Worm (Caenorhabditis elegans) whole organism, dauer: ENCODE measurements around the gene F33D4.6.

Experiments used
- unc-62 ChIP-seq: sonication (generic microtip); optimal IDR thresholded peaks from 2 replicates; lab custom pipeline; 2017; ENCODE audit warnings: missing biosample characterization, missing genetic modification reagents, missing genetic modification characterization

F33D4.6 gene

DNA sequence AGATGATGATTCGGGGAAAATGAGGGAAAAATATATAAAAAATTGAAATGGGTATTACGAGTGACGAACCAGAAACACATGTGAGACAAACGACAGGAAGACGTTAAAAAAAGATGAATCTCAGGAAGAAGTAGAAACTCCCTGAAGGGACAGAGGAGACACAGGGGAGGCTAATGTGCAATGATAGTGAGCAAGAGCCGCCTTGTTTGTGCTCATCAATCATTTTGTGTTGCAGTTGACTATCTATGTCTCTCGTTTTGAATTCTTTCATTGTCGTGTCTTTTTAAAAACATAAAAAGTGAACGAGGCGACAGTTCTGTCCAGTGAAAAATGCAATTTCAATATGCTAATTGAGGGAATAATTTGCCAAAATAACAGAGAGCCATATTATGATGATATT, 7.1 kb upstream of the F33D4.6 start:
- TF ChIP-seq unc-62 = no peak

DNA sequence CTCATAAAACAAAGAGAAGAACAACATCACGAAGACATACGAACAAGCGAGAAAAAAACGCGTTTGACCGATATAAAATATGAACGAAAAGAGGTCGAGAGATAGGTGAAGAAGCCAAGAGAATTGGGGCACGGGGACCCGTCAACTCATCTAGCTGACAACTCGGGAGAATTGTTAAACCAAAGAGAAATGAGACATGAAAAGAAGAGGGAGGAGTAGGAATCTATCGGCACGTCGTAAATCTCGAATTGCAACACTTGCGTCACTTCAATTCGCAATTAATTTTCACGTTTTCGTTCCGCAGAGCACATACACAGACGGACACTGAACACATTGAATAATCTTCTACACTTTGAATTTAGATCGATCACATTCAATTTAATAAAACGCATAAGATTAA, 5.7 kb upstream of the F33D4.6 start:
- TF ChIP-seq unc-62 = no peak

DNA sequence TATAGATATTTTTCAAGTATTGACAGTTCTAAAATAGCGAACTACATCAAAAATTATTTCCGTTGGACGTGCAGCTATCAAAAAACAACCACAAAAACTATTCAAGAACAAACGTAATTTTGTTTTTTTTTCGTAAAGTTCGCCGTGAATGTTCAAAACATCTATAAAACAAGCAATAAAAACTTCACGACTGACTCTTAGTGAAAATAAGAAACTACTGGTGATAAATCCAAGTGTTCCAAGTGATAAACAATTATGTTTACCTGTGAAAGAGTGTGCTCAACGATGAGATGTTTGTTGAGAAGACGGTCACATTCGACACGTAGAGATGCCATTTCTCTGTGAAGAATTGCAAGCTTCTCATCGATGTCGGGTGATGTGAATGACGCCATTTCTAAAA, 5.0 kb upstream of the F33D4.6 start, which contains the start of gene C50F7.6:
Gene C50F7.6 (minus strand): TSS at position 394 of the 400 bp plus-strand sequence.
- TF ChIP-seq unc-62 = no peak

DNA sequence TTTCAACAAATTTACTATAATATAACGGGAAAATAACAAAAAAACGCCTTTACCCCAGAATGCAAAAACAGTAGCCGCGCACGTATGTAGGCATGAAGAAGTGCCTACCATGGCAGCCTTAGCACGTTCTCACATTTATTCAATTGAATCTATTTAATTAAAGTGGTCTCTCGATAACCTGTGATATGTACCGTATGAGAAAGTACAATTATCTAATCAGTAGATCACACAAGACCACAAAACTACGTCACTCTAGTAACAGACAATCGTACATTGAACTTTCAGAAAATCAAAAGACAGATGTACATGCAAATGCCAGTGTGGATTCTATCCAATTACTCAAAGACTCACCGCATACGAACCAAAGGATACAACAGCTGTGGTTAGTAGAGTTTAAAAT, 5.6 kb downstream of the F33D4.6 start:
- no peak for TF ChIP-seq unc-62

DNA sequence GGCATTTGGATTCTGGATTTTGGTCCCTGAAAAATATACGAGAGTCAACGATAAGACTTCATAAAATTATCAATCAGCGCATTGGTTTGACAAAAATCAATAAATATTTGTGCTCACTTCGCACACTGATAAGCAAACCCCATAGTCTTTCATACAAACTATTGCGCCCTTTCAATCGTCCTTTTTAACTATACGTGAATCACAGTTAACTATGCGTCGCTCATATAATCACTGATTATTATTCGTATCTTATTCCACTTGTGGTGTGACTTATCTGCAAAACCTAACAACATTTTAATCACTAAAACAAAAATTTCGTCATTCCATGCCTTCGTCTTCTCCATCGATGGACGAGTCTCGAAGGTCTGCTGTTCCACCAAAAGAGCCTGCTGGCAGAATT, 7.0 kb downstream of the F33D4.6 start, which contains the start of gene nhr-8:
Gene nhr-8 (plus strand): TSS at position 160 of the 400 bp plus-strand sequence.
- TF ChIP-seq unc-62 = no peak

DNA sequence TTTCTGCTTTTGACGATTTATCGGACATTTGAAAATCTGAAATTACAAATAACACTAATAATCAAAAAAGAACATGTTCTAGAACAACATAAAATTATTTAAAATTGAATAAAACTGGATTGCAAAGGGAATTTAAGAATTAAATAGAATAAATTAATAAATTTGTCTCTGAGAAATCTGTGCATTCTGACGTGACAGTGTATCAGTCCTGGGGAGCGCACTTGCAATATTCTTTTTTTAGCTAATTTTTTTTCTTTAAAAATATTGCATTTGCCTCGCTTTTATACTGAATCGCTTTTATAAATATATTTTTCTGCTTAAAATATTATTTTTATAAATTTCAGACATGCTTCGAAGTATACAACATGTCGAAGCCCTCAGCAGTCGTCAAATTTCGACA, 8.1 kb downstream of the F33D4.6 start, which contains the start of the genes mrpl-1, emc-6 and mrps-24:
Gene mrpl-1 (minus strand): TSS at position 1 of the 400 bp plus-strand sequence.
Gene emc-6 (minus strand): TSS at position 36 of the 400 bp plus-strand sequence.
Gene mrps-24 (plus strand): TSS at position 345 of the 400 bp plus-strand sequence.
- no peak for TF ChIP-seq unc-62

DNA sequence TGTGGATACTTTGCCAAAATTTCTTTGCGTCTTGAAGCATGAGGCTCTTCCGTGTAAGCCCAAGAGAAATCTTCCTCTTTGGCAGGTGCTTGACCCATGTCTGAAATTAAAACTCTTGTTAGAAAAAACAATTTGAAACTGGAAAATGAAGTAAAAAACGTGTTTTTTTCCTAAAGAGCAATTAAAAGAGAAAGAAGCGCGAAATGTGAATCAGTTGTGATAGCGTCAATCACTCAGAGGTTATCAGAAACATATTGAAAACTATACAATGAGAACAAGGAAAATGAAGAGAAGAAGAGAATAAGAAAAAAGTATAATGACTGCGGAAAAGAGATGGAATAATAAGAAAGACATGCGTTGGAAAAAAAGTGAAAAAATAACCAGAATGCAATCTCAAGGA, 11.0 kb downstream of the F33D4.6 start, which contains the start of gene F33D4.4:
Gene F33D4.4 (minus strand): TSS at position 101 of the 400 bp plus-strand sequence.
- no peak for TF ChIP-seq unc-62

DNA sequence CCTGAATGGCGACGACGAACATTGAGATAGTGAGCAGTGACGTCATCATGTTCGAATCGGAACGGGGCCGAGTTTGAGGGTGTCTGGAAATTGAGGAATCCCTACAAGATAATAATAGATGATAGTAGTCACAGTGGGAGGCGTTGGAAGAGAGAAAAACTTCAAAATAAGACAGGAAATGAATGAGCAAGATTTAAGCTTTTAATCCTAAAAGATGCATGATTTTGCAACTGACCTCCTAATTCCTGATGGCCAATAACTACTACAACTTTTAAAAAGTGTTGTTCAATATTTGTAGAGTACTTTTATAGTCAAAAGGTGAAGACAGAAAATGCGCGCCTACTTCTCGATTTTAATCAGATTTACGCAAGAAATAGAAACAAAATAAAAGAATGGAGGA, 19.5 kb downstream of the F33D4.6 start, which contains the start of gene flp-13:
Gene flp-13 (minus strand): TSS at position 101 of the 400 bp plus-strand sequence.
- TF ChIP-seq unc-62 = no peak

DNA sequence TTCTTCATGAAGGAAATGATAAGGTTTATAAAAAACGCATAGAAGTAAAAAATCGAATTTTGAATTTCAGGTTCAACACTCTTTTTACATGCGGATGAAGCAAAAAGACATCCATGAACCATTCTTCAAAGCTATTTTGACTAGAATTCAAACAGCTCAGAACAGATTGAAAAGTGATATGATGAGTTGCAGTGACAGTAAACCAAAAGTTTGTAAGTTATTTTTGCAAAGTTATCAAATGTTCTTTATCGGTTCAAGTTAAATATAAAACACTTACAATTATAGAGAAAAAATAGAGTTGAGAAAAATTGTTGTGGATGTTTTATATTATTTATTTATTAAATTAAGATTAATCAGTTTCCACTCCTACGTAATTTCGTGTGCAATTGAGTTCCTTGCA, 25.4 kb downstream of the F33D4.6 start:
- TF ChIP-seq unc-62 = no peak

DNA sequence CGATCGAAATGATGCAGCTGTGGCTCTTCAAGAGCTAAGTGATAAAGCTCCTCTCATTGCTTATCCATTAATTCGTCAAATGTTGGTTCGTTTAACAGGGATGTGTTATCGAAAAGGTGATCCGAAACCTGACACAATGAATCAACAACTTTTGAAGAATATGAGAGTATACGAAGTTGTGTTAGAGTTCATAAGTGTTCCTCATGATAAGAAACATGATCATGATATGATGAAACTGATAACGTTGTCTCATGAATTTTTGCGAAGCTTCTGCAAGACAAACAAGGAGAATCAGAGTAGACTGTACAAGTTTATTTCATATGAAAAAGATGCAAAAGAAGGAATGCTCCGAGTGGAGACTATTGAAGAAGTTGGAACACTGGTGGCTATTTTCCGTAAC, 28.5 kb downstream of the F33D4.6 start:
- TF ChIP-seq unc-62 = no peak

DNA sequence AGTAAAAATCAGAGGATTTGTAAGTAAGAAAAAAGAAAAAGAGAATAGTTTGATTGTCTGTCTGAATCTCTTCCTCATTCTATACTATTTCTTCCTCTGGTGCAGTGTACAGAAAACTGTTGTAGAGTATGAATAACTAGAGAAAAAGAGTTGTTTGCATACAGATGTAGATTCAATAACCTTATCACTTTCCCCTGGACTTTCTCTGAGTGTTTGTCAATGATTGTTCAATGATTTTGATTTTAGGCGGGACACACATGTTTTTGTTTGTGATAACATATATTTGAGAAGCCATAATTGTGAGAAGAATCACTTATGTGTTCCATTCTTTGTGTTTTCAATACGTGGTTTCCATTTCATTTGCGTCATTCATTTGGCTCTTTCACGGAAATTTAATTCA, 38.7 kb downstream of the F33D4.6 start:
- no peak for TF ChIP-seq unc-62

DNA sequence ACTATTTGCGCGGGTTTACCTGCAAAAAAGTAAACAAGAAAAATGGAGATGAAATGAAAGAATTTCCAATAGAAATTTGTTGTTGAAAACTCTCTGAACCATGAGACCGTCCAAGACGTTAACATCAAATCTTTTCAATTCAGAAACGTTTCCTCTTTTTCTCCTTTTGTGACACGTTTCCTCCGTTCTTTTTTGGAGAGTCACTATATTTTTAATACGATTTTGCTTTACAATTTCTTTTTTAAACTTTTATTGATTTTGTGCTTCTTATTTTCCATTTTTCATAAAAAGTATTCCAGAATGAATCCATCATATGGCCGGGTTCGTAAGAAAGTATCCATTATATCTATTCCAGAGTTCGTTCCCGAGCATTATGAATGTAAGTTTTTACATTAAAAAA, 42.9 kb downstream of the F33D4.6 start, which contains the start of gene itr-1:
Gene itr-1 (plus strand): TSS at position 301 of the 400 bp plus-strand sequence.
- TF ChIP-seq unc-62 = no peak

DNA sequence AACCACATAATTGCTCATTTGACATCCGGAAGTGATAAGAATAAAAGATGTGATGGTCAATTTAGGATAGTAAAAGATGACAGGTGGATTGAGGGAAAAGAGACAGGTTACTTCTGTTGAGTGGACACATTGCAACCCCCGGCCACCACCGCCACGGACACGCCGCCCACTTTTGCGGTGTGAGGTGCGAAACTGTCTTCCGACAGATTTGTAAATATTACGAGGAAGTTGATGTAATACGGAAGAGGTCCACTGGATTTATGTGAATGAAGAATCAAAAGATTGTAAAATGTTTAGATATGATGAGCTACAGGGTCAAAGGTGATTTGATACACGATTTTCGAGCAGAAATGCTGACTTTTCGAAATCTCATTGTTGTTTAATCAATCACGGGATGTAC, 44.9 kb downstream of the F33D4.6 start, which contains the start of gene C08G9.2:
Gene C08G9.2 (minus strand): TSS at position 101 of the 400 bp plus-strand sequence.
- TF ChIP-seq unc-62 = no peak
